Fruit fly (Drosophila melanogaster): ENCODE data around the gene Swt1.

Gene Swt1

DNA sequence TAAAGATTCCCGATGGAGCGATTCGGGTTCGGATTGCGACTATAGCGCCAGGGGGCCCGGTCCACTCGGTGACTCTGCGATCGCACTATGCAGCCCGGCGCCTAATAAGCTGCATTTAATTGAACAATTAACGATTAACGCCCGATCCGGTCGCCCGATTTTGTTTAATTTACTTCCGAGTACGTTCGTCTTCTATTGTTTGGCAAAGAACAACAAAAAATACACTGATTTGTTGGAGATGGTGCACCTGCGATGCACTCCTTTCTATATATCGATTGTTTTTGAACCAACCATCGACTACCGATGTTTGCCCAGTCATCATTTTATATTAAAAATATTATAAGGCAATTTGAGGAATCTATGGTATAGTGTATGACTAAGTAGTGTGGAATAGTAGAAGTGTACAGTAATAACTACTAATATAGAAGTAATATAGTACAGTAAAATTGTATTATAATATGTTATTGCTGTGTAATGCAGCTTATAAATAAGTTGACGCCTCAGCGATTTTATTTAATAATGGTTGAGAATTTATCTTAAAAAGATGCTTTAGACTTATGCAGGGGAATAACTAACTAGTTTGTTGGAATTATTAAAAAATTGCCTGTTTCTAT, 10.9 kb upstream of the Swt1 start, which contains the start of gene Mvb12 (continued):
- TF ChIP-seq Sox102F (GFP tag; optimal IDR thresholded peaks at IDR 0.05): peak; percentile 18
- no peak for TF ChIP-seq CG14667 (GFP tag; IDR thresholded peaks at IDR 0.05)
- peak; percentile 38 for TF ChIP-seq unpg (GFP tag; optimal IDR thresholded peaks at IDR 0.05)
- TF ChIP-seq maf-S (GFP tag; optimal IDR thresholded peaks at IDR 0.05): no peak
- TF ChIP-seq Dref (GFP tag; IDR thresholded peaks at IDR 0.05): peak; percentile 65
- no peak for TF ChIP-seq CG8089 (GFP tag; optimal IDR thresholded peaks at IDR 0.05)
- TF ChIP-seq grau (tag; optimal IDR thresholded peaks at IDR 0.05): no peak
- TF ChIP-seq CG3407 (GFP tag; optimal IDR thresholded peaks at IDR 0.05): peak; percentile 39
- TF ChIP-seq CG8944 (GFP tag; optimal IDR thresholded peaks at IDR 0.05): no peak
- TF ChIP-seq ATbp (GFP tag; optimal IDR thresholded peaks at IDR 0.05): peak; percentile 46
- peak; percentile 59 for TF ChIP-seq CG13287 (GFP tag; IDR thresholded peaks at IDR 0.05; ENCODE audit: partially characterized antibody)
- TF ChIP-seq nau (GFP tag; optimal IDR thresholded peaks at IDR 0.05): peak; percentile 15
- 0 out of 3 replicates have a peak, but pooled peaks have one; percentile 40 for TF ChIP-seq CG7963 (GFP tag; IDR thresholded peaks at IDR 0.05; ENCODE audit: partially characterized antibody)
- no peak for TF ChIP-seq z (GFP tag; IDR thresholded peaks at IDR 0.05)
- TF ChIP-seq CG33557 (GFP tag; optimal IDR thresholded peaks at IDR 0.05): peak; percentile 52
- TF ChIP-seq trh (GFP tag; optimal IDR thresholded peaks at IDR 0.05): no peak
- TF ChIP-seq Hr3 (GFP tag; optimal IDR thresholded peaks at IDR 0.05): no peak
- 0 out of 2 replicates have a peak, but pooled peaks have one; percentile 35 for TF ChIP-seq MBD-R2 (GFP tag; IDR thresholded peaks at IDR 0.05)
- TF ChIP-seq Lpt (GFP tag; optimal IDR thresholded peaks at IDR 0.05): no peak
- TF ChIP-seq CG17328 (GFP tag; IDR thresholded peaks at IDR 0.05): no peak
- TF ChIP-seq chinmo (GFP tag; IDR thresholded peaks at IDR 0.05; ENCODE audit: partially characterized antibody): no peak
- TF ChIP-seq Spps (tag; optimal IDR thresholded peaks at IDR 0.05): peak; percentile 17
- no peak for TF ChIP-seq cas (GFP tag; IDR thresholded peaks at IDR 0.05)
- TF ChIP-seq CG3726 (GFP tag; IDR thresholded peaks at IDR 0.05): no peak
- peak; percentile 46 for TF ChIP-seq lab (GFP tag; optimal IDR thresholded peaks at IDR 0.05)
- no peak for TF ChIP-seq CG34376 (GFP tag; optimal IDR thresholded peaks at IDR 0.05)
- no peak for TF ChIP-seq pum (GFP tag; optimal IDR thresholded peaks at IDR 0.05)
- no peak for TF ChIP-seq Ada2b (GFP tag; IDR thresholded peaks at IDR 0.05)
- TF ChIP-seq CG10462 (GFP tag; optimal IDR thresholded peaks at IDR 0.05): no peak
- TF ChIP-seq Gsc (GFP tag; IDR thresholded peaks at IDR 0.05): no peak
- TF ChIP-seq E2f2 (GFP tag; IDR thresholded peaks at IDR 0.05): peak; percentile 19; the same call in 1 of the 2 replicates
- peak; percentile 18 for TF ChIP-seq gem (tag; optimal IDR thresholded peaks at IDR 0.05)
- TF ChIP-seq CG8924 (tag; optimal IDR thresholded peaks at IDR 0.05): peak; percentile 17
- no peak for TF ChIP-seq CG9797 (GFP tag; optimal IDR thresholded peaks at IDR 0.05)
- no peak for TF ChIP-seq sr (GFP tag; IDR thresholded peaks at IDR 0.05)
- TF ChIP-seq Dp (GFP tag; optimal IDR thresholded peaks at IDR 0.05): no peak
- peak; percentile 24 for TF ChIP-seq gsb-n (tag; optimal IDR thresholded peaks at IDR 0.05)
- peak; percentile 41; the same call in 1 of the 2 replicates for TF ChIP-seq slbo (GFP tag; IDR thresholded peaks at IDR 0.05)
- peak; percentile 20 for TF ChIP-seq dmrt11E (tag; optimal IDR thresholded peaks at IDR 0.05)
- TF ChIP-seq Optix (GFP tag; IDR thresholded peaks at IDR 0.05): no peak
- peak; percentile 29 for TF ChIP-seq CG12659 (GFP tag; optimal IDR thresholded peaks at IDR 0.05)
- TF ChIP-seq Rfx (GFP tag; IDR thresholded peaks at IDR 0.05): 0 out of 2 replicates have a peak, but pooled peaks have one; percentile 19
- no peak for TF ChIP-seq Mes4 (GFP tag; optimal IDR thresholded peaks at IDR 0.05)
- no peak for TF ChIP-seq CG6272 (GFP tag; IDR thresholded peaks at IDR 0.05)
- TF ChIP-seq CG10147 (GFP tag; optimal IDR thresholded peaks at IDR 0.05): peak; percentile 20
- 0 out of 3 replicates have a peak, but pooled peaks have one; percentile 27 for TF ChIP-seq mld (GFP tag; IDR thresholded peaks at IDR 0.05; ENCODE audit: partially characterized antibody)
- TF ChIP-seq fu2 (GFP tag; optimal IDR thresholded peaks at IDR 0.05): no peak
- TF ChIP-seq CG10959 (GFP tag; IDR thresholded peaks at IDR 0.05): no peak
- TF ChIP-seq sd (tag; optimal IDR thresholded peaks at IDR 0.05): no peak
- TF ChIP-seq odd (GFP tag; optimal IDR thresholded peaks at IDR 0.05): no peak

Data from whole organism, embryonic.